Fruit fly (Drosophila melanogaster) whole organism, adult: ENCODE results near the gene shakB.

ENCODE experiments used
- CG1620 ChIP-seq: fragments of 200-800 bp; sonication (Bioruptor generic); optimal IDR thresholded peaks from 2 replicates; lab custom pipeline; 2016; ENCODE audit warnings: missing biosample characterization, missing genetic modification characterization
- CG33017 ChIP-seq: fragments of 200-800 bp; sonication (Bioruptor generic); optimal IDR thresholded peaks from 2 replicates; lab custom pipeline; 2018; ENCODE audit warnings: missing biosample characterization, mild to moderate bottlenecking, missing genetic modification characterization, moderate library complexity
- CG7045 ChIP-seq: fragments of 200-800 bp; sonication (Bioruptor generic); optimal IDR thresholded peaks from 2 replicates; lab custom pipeline; 2017; ENCODE audit warnings: missing biosample characterization, mild to moderate bottlenecking, missing genetic modification characterization
- CG7101 ChIP-seq: fragments of 200-800 bp; sonication (Bioruptor generic); optimal IDR thresholded peaks from 2 replicates; lab custom pipeline; 2018; ENCODE audit warnings: missing biosample characterization, mild to moderate bottlenecking, missing genetic modification characterization, moderate library complexity
- Clk ChIP-seq: fragments of 200-800 bp; sonication (Bioruptor generic); optimal IDR thresholded peaks from 2 replicates; lab custom pipeline; 2017; ENCODE audit warnings: missing biosample characterization, missing genetic modification characterization
- Crg-1 ChIP-seq: fragments of 200-800 bp; sonication (Bioruptor generic); optimal IDR thresholded peaks from 2 replicates; lab custom pipeline; 2016; ENCODE audit warnings: missing biosample characterization, missing genetic modification characterization
- bab1 ChIP-seq: fragments of 200-800 bp; sonication (Bioruptor generic); optimal IDR thresholded peaks from 3 replicates; lab custom pipeline; 2019; ENCODE audit warnings: missing biosample characterization, mild to moderate bottlenecking, missing genetic modification characterization, moderate library complexity
- cic ChIP-seq: fragments of 200-800 bp; sonication (Bioruptor generic); optimal IDR thresholded peaks from 2 replicates; lab custom pipeline; 2017; ENCODE audit warnings: missing biosample characterization, mild to moderate bottlenecking, missing genetic modification characterization, moderate library complexity
- tj ChIP-seq: fragments of 200-800 bp; sonication (Bioruptor generic); optimal IDR thresholded peaks from 3 replicates; lab custom pipeline; 2017; ENCODE audit warnings: missing biosample characterization, mild to moderate bottlenecking, missing genetic modification characterization, moderate library complexity

DNA sequence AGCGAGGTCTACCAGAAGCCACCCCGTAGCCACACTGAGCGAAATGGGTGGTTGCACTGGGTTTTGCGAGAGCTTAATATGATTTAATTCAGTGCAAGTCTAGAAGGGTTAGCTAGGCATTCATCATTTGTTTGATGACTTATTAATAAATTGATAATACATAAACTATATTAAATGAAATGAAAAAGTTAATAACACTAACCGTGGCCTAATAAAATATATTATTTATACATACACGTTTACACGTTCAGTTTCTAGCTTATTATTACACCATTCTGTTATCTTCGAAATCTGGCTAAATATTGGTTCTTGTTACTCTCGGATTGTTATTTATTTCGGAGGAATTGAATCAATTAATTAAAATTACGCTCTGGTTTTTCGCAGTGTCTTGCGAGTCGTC, 170.4 kb downstream of the shakB start:
- TF ChIP-seq CG7045 (GFP tag; lab: Kevin White, UChicago) (no peak), Crg-1 (GFP tag; lab: Kevin White, UChicago) (no peak), CG1620 (GFP tag; lab: Kevin White, UChicago) (no peak), CG7101 (tag; lab: Kevin White, UChicago) (no peak), bab1 (no peak), tj (GFP tag; lab: Kevin White, UChicago) (no peak), cic (GFP tag; lab: Kevin White, UChicago) (no peak), CG33017 (no peak), Clk (no peak)
